Fruit fly (Drosophila melanogaster): ENCODE data around the gene Mocs2A.

DNA sequence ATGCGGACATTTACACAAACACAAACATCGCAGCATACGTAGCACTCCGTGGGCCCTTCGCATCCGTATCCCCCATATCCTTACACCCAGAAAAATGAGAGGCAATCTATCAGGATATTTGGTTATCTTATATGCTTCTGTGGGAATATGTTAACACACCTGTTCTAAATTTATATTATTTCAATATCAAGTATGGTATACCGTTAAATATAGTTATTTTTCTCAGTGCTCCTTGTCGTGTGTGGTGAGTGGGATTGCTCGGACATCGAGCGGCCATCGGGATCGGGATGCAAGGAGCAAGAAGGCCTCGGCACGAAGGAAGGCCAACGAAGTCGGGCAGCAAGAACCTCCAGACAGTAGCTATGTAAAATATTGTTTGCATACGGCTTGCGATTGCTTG is 34.4 kb upstream of the Mocs2A start:
- TF ChIP-seq Myc (optimal IDR thresholded peaks at IDR 0.05): no peak
- no peak for TF ChIP-seq dl (GFP tag; optimal IDR thresholded peaks at IDR 0.05; ENCODE audit: insufficient read depth in 1 of 2, partially characterized antibody in 2 of 2)
- no peak for TF ChIP-seq foxo (GFP tag; optimal IDR thresholded peaks at IDR 0.05)
- TF ChIP-seq Mio (GFP tag; optimal IDR thresholded peaks at IDR 0.05): no peak
- TF ChIP-seq pan (optimal IDR thresholded peaks at IDR 0.05): no peak
- no peak for TF ChIP-seq Dfd (GFP tag; optimal IDR thresholded peaks at IDR 0.05)
- no peak for TF ChIP-seq psq (GFP tag; optimal IDR thresholded peaks at IDR 0.05)
- TF ChIP-seq sv (GFP tag; optimal IDR thresholded peaks at IDR 0.05): no peak
- TF ChIP-seq Abd-B (GFP tag; optimal IDR thresholded peaks at IDR 0.05): no peak
- TF ChIP-seq br (GFP tag; optimal IDR thresholded peaks at IDR 0.05): no peak
- TF ChIP-seq usp (GFP tag; optimal IDR thresholded peaks at IDR 0.05): no peak
- TF ChIP-seq Vsx2 (GFP tag; optimal IDR thresholded peaks at IDR 0.05; ENCODE audit: partially characterized antibody): no peak
- no peak for TF ChIP-seq h (GFP tag; optimal IDR thresholded peaks at IDR 0.05)
- no peak for TF ChIP-seq GATAd (GFP tag; optimal IDR thresholded peaks at IDR 0.05)
